Fruit fly (Drosophila melanogaster): Measurements from ENCODE around the gene CG9515.

CG9515 gene

DNA sequence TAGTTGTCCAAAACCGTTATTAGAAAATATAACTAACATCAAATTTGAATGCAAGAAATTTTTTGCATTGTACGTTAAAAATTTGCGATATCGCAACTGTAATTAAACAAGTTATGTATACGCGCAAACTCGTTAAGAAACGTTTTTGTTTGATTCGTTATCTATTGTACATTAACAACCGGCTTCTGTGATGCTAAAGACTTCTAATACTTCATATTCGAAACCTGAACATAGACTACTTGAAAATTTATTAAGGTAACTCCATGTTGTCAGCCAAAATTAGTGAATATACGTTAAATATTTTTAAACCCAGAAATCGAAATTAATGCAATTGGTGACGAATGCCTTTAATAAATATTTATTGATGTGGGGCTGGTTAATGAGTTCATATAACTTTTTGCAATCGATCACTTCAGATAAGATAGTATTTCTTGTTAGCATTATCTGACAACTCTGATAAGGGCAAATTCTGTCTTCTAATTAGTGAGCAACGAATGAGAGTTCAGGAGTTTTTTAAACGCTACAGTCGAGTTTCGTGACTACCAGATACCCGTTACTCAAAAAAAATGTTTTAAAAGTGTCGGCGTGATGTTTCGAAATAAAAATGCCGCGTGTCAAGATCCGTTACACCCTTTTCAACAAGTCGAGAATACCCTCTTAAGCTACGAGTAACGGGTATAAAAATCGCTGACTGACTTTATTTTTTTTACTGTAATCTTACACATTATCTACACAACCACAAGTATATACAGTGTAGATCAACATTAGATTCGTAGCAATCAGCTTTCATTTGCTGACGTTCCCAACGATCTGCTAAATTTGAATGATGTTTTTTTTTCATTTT is 9.4 kb upstream of the CG9515 start (continued):
- TF ChIP-seq CG17328 (GFP tag; IDR thresholded peaks at IDR 0.05): peak; percentile 49; the same call in 1 of the 2 replicates
- TF ChIP-seq kay (GFP tag; optimal IDR thresholded peaks at IDR 0.05): peak; percentile 30
- no peak for TF ChIP-seq CG11560 (tag; IDR thresholded peaks at IDR 0.05)
- peak; percentile 54 for TF ChIP-seq sug (tag; optimal IDR thresholded peaks at IDR 0.05)
- peak; percentile 29 for TF ChIP-seq CG18764 (GFP tag; optimal IDR thresholded peaks at IDR 0.05)
- peak; percentile 46; the same call in 2 of the 4 replicates for TF ChIP-seq Gug (GFP tag; IDR thresholded peaks at IDR 0.05)
- TF ChIP-seq CG11398 (GFP tag; optimal IDR thresholded peaks at IDR 0.05): peak; percentile 12
- TF ChIP-seq grn (GFP tag; optimal IDR thresholded peaks at IDR 0.05): peak; percentile 51
- peak; percentile 15 for TF ChIP-seq NfI (GFP tag; optimal IDR thresholded peaks at IDR 0.05)
- TF ChIP-seq Deaf1 (tag; optimal IDR thresholded peaks at IDR 0.05): no peak
- peak; percentile 28 for TF ChIP-seq Xbp1 (GFP tag; optimal IDR thresholded peaks at IDR 0.05)
- no peak for TF ChIP-seq kni (GFP tag; optimal IDR thresholded peaks at IDR 0.05)
- no peak for TF ChIP-seq fd96Cb (tag; optimal IDR thresholded peaks at IDR 0.05)

DNA sequence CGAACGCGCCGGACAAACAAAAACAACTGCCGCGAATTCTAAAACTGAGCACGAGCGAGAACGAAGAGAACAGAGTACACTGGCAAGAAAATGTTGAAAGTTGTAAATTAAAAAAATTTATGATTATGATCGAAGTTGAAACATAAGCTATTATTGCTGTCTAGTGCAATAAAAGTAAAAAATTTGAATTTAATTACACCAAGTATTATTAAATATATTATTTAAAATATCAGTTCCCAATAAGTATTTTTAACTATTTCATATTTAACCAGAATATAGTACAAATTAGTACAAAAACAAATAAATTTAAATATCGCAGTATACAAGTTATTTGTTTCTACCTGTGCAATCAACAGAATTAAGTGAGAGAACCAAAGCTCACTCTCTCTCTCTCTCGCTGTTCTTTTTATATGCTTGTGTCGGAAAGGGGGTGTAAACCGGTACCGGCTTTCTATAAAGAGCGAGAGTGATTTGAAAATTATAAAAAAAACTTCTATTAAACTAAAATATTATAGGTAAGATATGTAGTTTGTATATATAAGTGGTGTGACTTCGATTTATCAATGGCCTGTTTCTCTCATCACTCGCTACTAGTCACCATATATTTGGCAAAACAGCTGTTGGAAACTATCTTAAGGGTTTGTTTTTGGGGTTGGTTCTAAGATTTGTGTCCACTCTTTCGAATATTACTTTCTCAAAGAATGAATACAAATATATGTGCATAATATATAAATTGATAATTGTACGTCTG is 8.3 kb upstream of the CG9515 start, which contains the start of gene C1GalTA:
C1GalTA (minus strand) TSS at position 33 of the 751 bp plus-strand sequence.
- TF ChIP-seq ERR (GFP tag; optimal IDR thresholded peaks at IDR 0.05): peak; percentile 60
- TF ChIP-seq Mad (GFP tag; optimal IDR thresholded peaks at IDR 0.05): peak; percentile 57
- TF ChIP-seq hb (GFP tag; IDR thresholded peaks at IDR 0.05; ENCODE audit: partially characterized antibody): no peak
- peak; percentile 79 for TF ChIP-seq CG14050 (GFP tag; IDR thresholded peaks at IDR 0.05)
- TF ChIP-seq Nf-YB (GFP tag; optimal IDR thresholded peaks at IDR 0.05): peak; percentile 92
- TF ChIP-seq CG33213 (GFP tag; optimal IDR thresholded peaks at IDR 0.05): peak; percentile 50
- TF ChIP-seq ftz-f1 (GFP tag; optimal IDR thresholded peaks at IDR 0.05): no peak
- TF ChIP-seq Abd-B (GFP tag; optimal IDR thresholded peaks at IDR 0.05): peak; percentile 97
- peak; percentile 92 for TF ChIP-seq ara (GFP tag; IDR thresholded peaks at IDR 0.05)
- peak; percentile 98 for TF ChIP-seq dmrt11E (tag; optimal IDR thresholded peaks at IDR 0.05)
- TF ChIP-seq CG17328 (GFP tag; IDR thresholded peaks at IDR 0.05): peak; percentile 96
- TF ChIP-seq pum (GFP tag; optimal IDR thresholded peaks at IDR 0.05): peak; percentile 72
- TF ChIP-seq CG10274 (GFP tag; optimal IDR thresholded peaks at IDR 0.05): peak; percentile 86
- TF ChIP-seq kni (GFP tag; optimal IDR thresholded peaks at IDR 0.05): peak; percentile 61
- TF ChIP-seq CG10543 (GFP tag; optimal IDR thresholded peaks at IDR 0.05): peak; percentile 95
- TF ChIP-seq sna (GFP tag; IDR thresholded peaks at IDR 0.05; ENCODE audit: partially characterized antibody): no peak
- peak; percentile 98 for TF ChIP-seq Fer3 (tag; optimal IDR thresholded peaks at IDR 0.05)
- no peak for TF ChIP-seq CG4282 (GFP tag; optimal IDR thresholded peaks at IDR 0.05)
- TF ChIP-seq bab2 (GFP tag; optimal IDR thresholded peaks at IDR 0.05): peak; percentile 64
- peak; percentile 95 for TF ChIP-seq CG15696 (tag; optimal IDR thresholded peaks at IDR 0.05)
- TF ChIP-seq CG9876 (GFP tag; optimal IDR thresholded peaks at IDR 0.05): no peak
- TF ChIP-seq CG3838 (GFP tag; optimal IDR thresholded peaks at IDR 0.05): no peak
- TF ChIP-seq grau (tag; optimal IDR thresholded peaks at IDR 0.05): peak; percentile 99
- peak; percentile 64 for TF ChIP-seq grn (GFP tag; optimal IDR thresholded peaks at IDR 0.05)
- peak; percentile 99 for TF ChIP-seq gcm (GFP tag; optimal IDR thresholded peaks at IDR 0.05)
- peak; percentile 92 for TF ChIP-seq CG31224 (GFP tag; IDR thresholded peaks at IDR 0.05)
- peak; percentile 91 for TF ChIP-seq seq (GFP tag; IDR thresholded peaks at IDR 0.05)
- TF ChIP-seq Optix (GFP tag; IDR thresholded peaks at IDR 0.05): 0 out of 3 replicates have a peak, but pooled peaks have one; percentile 62
- TF ChIP-seq ranshi (GFP tag; IDR thresholded peaks at IDR 0.05): peak; percentile 95
- peak; percentile 97 for TF ChIP-seq CG9437 (GFP tag; optimal IDR thresholded peaks at IDR 0.05)
- peak; percentile 68; the same call in 1 of the 3 replicates for TF ChIP-seq otp (GFP tag; IDR thresholded peaks at IDR 0.05)
- no peak for TF ChIP-seq Gsc (GFP tag; IDR thresholded peaks at IDR 0.05)
- peak; percentile 98 for TF ChIP-seq Fer1 (GFP tag; optimal IDR thresholded peaks at IDR 0.05)
- peak; percentile 88 for TF ChIP-seq CG11560 (tag; IDR thresholded peaks at IDR 0.05)
- no peak for TF ChIP-seq vnd (GFP tag; IDR thresholded peaks at IDR 0.05; ENCODE audit: partially characterized antibody)
- TF ChIP-seq CG8944 (GFP tag; optimal IDR thresholded peaks at IDR 0.05): no peak
- TF ChIP-seq CG5953 (GFP tag; IDR thresholded peaks at IDR 0.05): peak; percentile 84; the same call in 1 of the 2 replicates
